Fruit fly (Drosophila melanogaster) whole organism, embryonic: Measurements from ENCODE around the gene Pex16.

Experiments used
- Adf1 ChIP-seq: fragments of 200-800 bp; sonication (Bioruptor generic); IDR thresholded peaks from 2 replicates; pipeline ENCODE4 v1.3.6; 2022; ENCODE audit warnings: missing biosample characterization, missing genetic modification characterization
- Awh ChIP-seq: fragments of 200-800 bp; sonication (Bioruptor generic); IDR thresholded peaks from 2 replicates; pipeline ENCODE4, ENCODE4 v1.3.6; 2022; ENCODE audit warnings: missing biosample characterization, missing genetic modification characterization
- B-H1 ChIP-seq: fragments of 200-800 bp; sonication (Bioruptor generic); IDR thresholded peaks from 3 replicates; pipeline ENCODE4 v1.3.6; 2022; ENCODE audit warnings: missing biosample characterization, missing genetic modification characterization
- Blimp-1 ChIP-seq: fragments of 200-800 bp; sonication (Bioruptor generic); optimal IDR thresholded peaks from 3 replicates; lab custom pipeline; 2018; ENCODE audit warnings: missing biosample characterization, missing genetic modification characterization, mild to moderate bottlenecking, moderate library complexity, missing genetic modification reagents
- Bteb2 ChIP-seq: fragments of 200-800 bp; sonication (Bioruptor generic); optimal IDR thresholded peaks from 2 replicates; lab custom pipeline; 2016; ENCODE audit warnings: missing biosample characterization, missing genetic modification characterization
- CG15011 ChIP-seq: fragments of 200-800 bp; sonication (Bioruptor generic); optimal IDR thresholded peaks from 3 replicates; lab custom pipeline; 2018; ENCODE audit warnings: missing biosample characterization, mild to moderate bottlenecking, missing genetic modification characterization
- CG15073 ChIP-seq: fragments of 200-800 bp; sonication (Bioruptor generic); optimal IDR thresholded peaks from 2 replicates; lab custom pipeline; 2016; ENCODE audit warnings: missing biosample characterization, missing genetic modification characterization
- CG16813 ChIP-seq: fragments of 200-800 bp; sonication (Bioruptor generic); IDR thresholded peaks from 3 replicates; pipeline ENCODE4 v1.3.6; 2022; ENCODE audit warnings: missing biosample characterization, missing genetic modification characterization; ENCODE audit not compliant: partially characterized antibody
- CG16863 ChIP-seq: fragments of 200-800 bp; sonication (Bioruptor generic); optimal IDR thresholded peaks from 3 replicates; lab custom pipeline; 2016; ENCODE audit warnings: missing biosample characterization, missing genetic modification characterization
- CG18011 ChIP-seq: fragments of 200-800 bp; sonication (Bioruptor generic); optimal IDR thresholded peaks from 2 replicates; lab custom pipeline; 2017; ENCODE audit warnings: missing biosample characterization, missing genetic modification characterization, mild to moderate bottlenecking, moderate library complexity, missing genotype
- CG18476 ChIP-seq: fragments of 200-800 bp; sonication (Bioruptor generic); optimal IDR thresholded peaks from 2 replicates; lab custom pipeline; 2016; ENCODE audit warnings: missing biosample characterization, mild to moderate bottlenecking, missing genetic modification characterization
- CG18599 ChIP-seq: fragments of 200-800 bp; sonication (Bioruptor generic); optimal IDR thresholded peaks from 3 replicates; lab custom pipeline; 2017; ENCODE audit warnings: missing biosample characterization, missing genetic modification characterization, mild to moderate bottlenecking, moderate library complexity, missing genetic modification reagents
- CG31441 ChIP-seq: fragments of 200-800 bp; sonication (Bioruptor generic); IDR thresholded peaks from 2 replicates; pipeline ENCODE4 v1.3.6; 2022; ENCODE audit warnings: missing biosample characterization, missing genetic modification characterization
- CG33213 ChIP-seq: fragments of 200-800 bp; sonication (Bioruptor generic); optimal IDR thresholded peaks from 3 replicates; lab custom pipeline; 2016; ENCODE audit warnings: missing biosample characterization, missing genetic modification characterization
- CG34376 ChIP-seq: fragments of 200-800 bp; sonication (Bioruptor generic); optimal IDR thresholded peaks from 2 replicates; lab custom pipeline; 2018; ENCODE audit warnings: missing biosample characterization, mild to moderate bottlenecking, missing genetic modification characterization
- CG3838 ChIP-seq: fragments of 200-800 bp; sonication (Bioruptor generic); optimal IDR thresholded peaks from 3 replicates; lab custom pipeline; 2016; ENCODE audit warnings: missing biosample characterization, missing genetic modification characterization
- CG3995 ChIP-seq: fragments of 200-800 bp; sonication (Bioruptor generic); optimal IDR thresholded peaks from 3 replicates; lab custom pipeline; 2016; ENCODE audit warnings: missing biosample characterization, missing genetic modification characterization
- CG4360 ChIP-seq: fragments of 200-800 bp; sonication (Bioruptor generic); IDR thresholded peaks from 2 replicates; pipeline ENCODE4 v1.3.6; 2022; ENCODE audit warnings: missing biosample characterization, missing genetic modification characterization
- CG7556 ChIP-seq: fragments of 200-800 bp; sonication (Bioruptor generic); optimal IDR thresholded peaks from 2 replicates; lab custom pipeline; 2017; ENCODE audit warnings: missing biosample characterization, mild to moderate bottlenecking, missing genetic modification characterization
- CG7963 ChIP-seq: fragments of 200-800 bp; sonication (Bioruptor generic); IDR thresholded peaks from 3 replicates; pipeline ENCODE4 v1.3.6; 2022; ENCODE audit warnings: missing biosample characterization, missing genetic modification characterization; ENCODE audit not compliant: partially characterized antibody
- CG8924 ChIP-seq: fragments of 200-800 bp; optimal IDR thresholded peaks from 3 replicates; lab custom pipeline; 2019; ENCODE audit warnings: missing biosample characterization, mild to moderate bottlenecking, missing genetic modification characterization, moderate library complexity
- CHES-1-like ChIP-seq: fragments of 200-800 bp; sonication (Bioruptor generic); optimal IDR thresholded peaks from 2 replicates; lab custom pipeline; 2016; ENCODE audit warnings: missing biosample characterization, missing genetic modification characterization
- CoRest ChIP-seq: fragments of 200-800 bp; sonication (Bioruptor generic); optimal IDR thresholded peaks from 3 replicates; lab custom pipeline; 2018; ENCODE audit warnings: missing biosample characterization, mild to moderate bottlenecking, missing genetic modification characterization, moderate library complexity
- D19A ChIP-seq: fragments of 200-800 bp; optimal IDR thresholded peaks from 3 replicates; lab custom pipeline; 2019; ENCODE audit warnings: missing biosample characterization, mild to moderate bottlenecking, missing genetic modification characterization, moderate library complexity
- Doc3 ChIP-seq: fragments of 200-800 bp; sonication (Bioruptor generic); IDR thresholded peaks from 3 replicates; pipeline ENCODE4 v1.3.6; 2022; ENCODE audit warnings: missing biosample characterization, missing genetic modification characterization; ENCODE audit not compliant: partially characterized antibody
- Eip74EF ChIP-seq, 2 experiments: fragments of 200-800 bp in 1 of 2; fragments of >200 bp in 1 of 2; sonication (Bioruptor generic) in 1 of 2; optimal IDR thresholded peaks; 2 replicates each; lab custom pipeline; 2017 to 2019; ENCODE audit warnings: missing biosample characterization in 2 of 2, missing genetic modification characterization in 2 of 2, mild to moderate bottlenecking in 1 of 2, moderate library complexity in 1 of 2
- HHEX ChIP-seq: fragments of 200-800 bp; sonication (Bioruptor generic); optimal IDR thresholded peaks from 3 replicates; lab custom pipeline; 2017; ENCODE audit warnings: missing biosample characterization, mild to moderate bottlenecking, missing genetic modification characterization, missing genetic modification reagents
- HLH4C ChIP-seq: fragments of 200-800 bp; sonication (Bioruptor generic); IDR thresholded peaks from 3 replicates; pipeline ENCODE4 v1.3.6; 2022; ENCODE audit warnings: missing biosample characterization, missing genetic modification characterization; ENCODE audit not compliant: partially characterized antibody
- Hand ChIP-seq: fragments of 200-800 bp; sonication (Bioruptor generic); optimal IDR thresholded peaks from 2 replicates; lab custom pipeline; 2017; ENCODE audit warnings: mild to moderate bottlenecking, missing biosample characterization, missing genetic modification reagents, missing genetic modification characterization
- Hsf ChIP-seq: fragments of 200-800 bp; sonication (Bioruptor generic); optimal IDR thresholded peaks from 3 replicates; lab custom pipeline; 2016; ENCODE audit warnings: missing biosample characterization, missing genetic modification characterization
- Lhr ChIP-seq: fragments of 200-800 bp; sonication (Bioruptor generic); optimal IDR thresholded peaks from 3 replicates; lab custom pipeline; 2017; ENCODE audit warnings: mild to moderate bottlenecking, missing biosample characterization, missing genetic modification reagents, missing genetic modification characterization
- Neu2 ChIP-seq: fragments of 200-800 bp; sonication (Bioruptor generic); optimal IDR thresholded peaks from 3 replicates; lab custom pipeline; 2016; ENCODE audit warnings: missing biosample characterization, missing genetic modification characterization, borderline replicate concordance
- Spps ChIP-seq: fragments of 200-800 bp; sonication (Bioruptor generic); optimal IDR thresholded peaks from 2 replicates; lab custom pipeline; 2018; ENCODE audit warnings: missing biosample characterization, mild to moderate bottlenecking, missing genetic modification characterization
- TFAM ChIP-seq: fragments of 200-800 bp; sonication (Bioruptor generic); optimal IDR thresholded peaks from 2 replicates; lab custom pipeline; 2017; ENCODE audit warnings: missing biosample characterization, missing genetic modification characterization, inconsistent platforms
- Trl ChIP-seq, 3 experiments: fragments of >200 bp in 2 of 3; fragments of 200-800 bp in 1 of 3; sonication (Bioruptor generic) in 1 of 3; optimal IDR thresholded peaks; 2 replicates in 1 of 3; 3 replicates in 2 of 3; lab custom pipeline; 2016 to 2017; ENCODE audit warnings: missing biosample characterization in 1 of 3, missing genetic modification characterization in 1 of 3
- ab ChIP-seq: fragments of 200-800 bp; sonication (Bioruptor generic); optimal IDR thresholded peaks from 2 replicates; lab custom pipeline; 2016; ENCODE audit warnings: missing biosample characterization, missing genetic modification characterization
- ase ChIP-seq: fragments of 200-800 bp; sonication (Bioruptor generic); IDR thresholded peaks from 3 replicates; pipeline ENCODE4 v1.3.6; 2022; ENCODE audit warnings: missing biosample characterization, missing genetic modification characterization
- br ChIP-seq: fragments of >200 bp; optimal IDR thresholded peaks from 2 replicates; lab custom pipeline; 2017
- da ChIP-seq: fragments of 200-800 bp; sonication (Bioruptor generic); optimal IDR thresholded peaks from 2 replicates; lab custom pipeline; 2016; ENCODE audit warnings: missing biosample characterization, missing genetic modification characterization
- dan ChIP-seq: fragments of 200-800 bp; sonication (Bioruptor generic); IDR thresholded peaks from 2 replicates; pipeline ENCODE4 v1.3.6; 2022; ENCODE audit warnings: missing biosample characterization, missing genetic modification characterization
- dmrt99B ChIP-seq: fragments of 200-800 bp; sonication (Bioruptor generic); optimal IDR thresholded peaks from 2 replicates; lab custom pipeline; 2018; ENCODE audit warnings: missing biosample characterization, mild to moderate bottlenecking, missing genetic modification characterization, moderate library complexity
- fd64A ChIP-seq: fragments of 200-800 bp; sonication (Bioruptor generic); optimal IDR thresholded peaks from 3 replicates; lab custom pipeline; 2018; ENCODE audit warnings: missing biosample characterization, mild to moderate bottlenecking, missing genetic modification characterization
- gro ChIP-seq: fragments of 200-800 bp; sonication (Bioruptor generic); optimal IDR thresholded peaks from 2 replicates; lab custom pipeline; 2016; ENCODE audit warnings: missing biosample characterization, missing genetic modification characterization
- mirr ChIP-seq: fragments of 200-800 bp; sonication (Bioruptor generic); optimal IDR thresholded peaks from 3 replicates; lab custom pipeline; 2018; ENCODE audit warnings: missing biosample characterization, mild to moderate bottlenecking, missing genetic modification characterization
- pros ChIP-seq: fragments of 200-800 bp; sonication (Bioruptor generic); optimal IDR thresholded peaks from 3 replicates; lab custom pipeline; 2019; ENCODE audit warnings: missing biosample characterization, mild to moderate bottlenecking, missing genetic modification characterization, moderate library complexity
- salm ChIP-seq: fragments of 200-800 bp; sonication (Bioruptor generic); optimal IDR thresholded peaks from 2 replicates; lab custom pipeline; 2018; ENCODE audit warnings: missing biosample characterization, mild to moderate bottlenecking, missing genetic modification characterization
- tll ChIP-seq, 2 experiments: fragments of 200-800 bp in 1 of 2; fragments of >200 bp in 1 of 2; sonication (Bioruptor generic) in 1 of 2; optimal IDR thresholded peaks; 2 replicates each; lab custom pipeline; 2017 to 2019; ENCODE audit warnings: missing biosample characterization in 2 of 2, missing genetic modification characterization in 2 of 2, mild to moderate bottlenecking in 1 of 2, moderate library complexity in 1 of 2
- zfh1 ChIP-seq: fragments of 200-800 bp; sonication (Bioruptor generic); IDR thresholded peaks from 3 replicates; pipeline ENCODE4 v1.3.6; 2022; ENCODE audit warnings: missing biosample characterization, missing genetic modification characterization

Pex16 gene

DNA sequence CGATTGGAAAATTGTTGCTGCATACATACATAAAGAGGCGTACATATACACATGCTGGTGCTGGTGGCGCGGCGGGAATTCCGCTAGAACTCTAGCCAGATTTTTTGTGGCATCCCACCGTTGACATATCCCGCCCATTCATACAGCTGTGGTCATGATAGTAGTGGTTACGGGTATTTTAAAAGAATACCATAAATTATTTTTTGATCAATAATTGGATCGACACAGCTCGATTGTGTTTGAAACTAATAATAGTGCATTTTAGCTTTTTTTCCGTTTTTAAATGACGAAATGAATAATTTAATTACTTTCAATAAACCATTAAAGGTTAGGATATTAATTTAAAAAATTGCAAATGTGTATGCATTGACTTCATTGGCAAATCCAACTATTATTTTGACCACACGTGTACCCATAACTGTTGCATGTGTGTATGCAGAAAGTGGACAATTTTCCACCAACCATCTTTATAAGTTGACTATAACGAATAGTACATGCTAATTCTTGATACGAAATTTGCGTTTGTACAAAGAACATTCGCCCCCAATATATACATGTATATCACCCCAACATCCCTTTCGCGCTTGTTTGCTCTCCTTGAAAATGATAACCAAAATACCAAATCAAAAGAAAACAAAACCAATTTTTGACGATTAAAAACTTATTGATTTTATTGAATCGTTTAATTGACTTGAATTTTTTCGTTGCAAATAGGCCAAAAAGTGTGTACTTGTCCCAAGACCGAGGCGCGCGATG is 6.0 kb downstream of the Pex16 start (continued):
- TF ChIP-seq Spps (tag; lab: Kevin White, UChicago): peak; percentile 56
- no peak for TF ChIP-seq Doc3 (GFP tag; lab: Robert Waterston, UW)
- TF ChIP-seq CG7963: no peak
- peak; percentile 45 for TF ChIP-seq mirr (GFP tag; lab: Kevin White, UChicago)
- TF ChIP-seq CG34376 (GFP tag; lab: Kevin White, UChicago): peak; percentile 43
- TF ChIP-seq ab (GFP tag; lab: Kevin White, UChicago): no peak
- peak; percentile 73 for TF ChIP-seq CHES-1-like (GFP tag; lab: Kevin White, UChicago)
- TF ChIP-seq Adf1 (GFP tag; lab: Robert Waterston, UW): 0 out of 2 replicates have a peak, but pooled peaks have one; percentile 21
- TF ChIP-seq CG31441: peak; percentile 81
- peak; percentile 80 for TF ChIP-seq Blimp-1 (GFP tag; lab: Kevin White, UChicago)
- TF ChIP-seq gro (GFP tag; lab: Kevin White, UChicago): peak; percentile 69
- no peak for TF ChIP-seq CG16813 (GFP tag; lab: Robert Waterston, UW)
- TF ChIP-seq br (lab: Kevin White, UChicago): no peak
- peak; percentile 82 for TF ChIP-seq CG7556 (GFP tag; lab: Kevin White, UChicago)
- no peak for TF ChIP-seq Neu2 (GFP tag; lab: Kevin White, UChicago)
- TF ChIP-seq Hand (GFP tag; lab: Kevin White, UChicago): peak; percentile 9
- peak; percentile 46 for TF ChIP-seq fd64A (GFP tag; lab: Kevin White, UChicago)
- TF ChIP-seq Trl (optimal IDR thresholded peaks at IDR 0.05; lab: Kevin White, UChicago): no peak
- peak; percentile 66 for TF ChIP-seq Trl (GFP tag; optimal IDR thresholded peaks at IDR 0.05; lab: Kevin White, UChicago)
- peak; percentile 73 for TF ChIP-seq D19A (tag; lab: Kevin White, UChicago)
- no peak for TF ChIP-seq HLH4C (GFP tag; lab: Robert Waterston, UW)
- peak; percentile 90 for TF ChIP-seq Awh (GFP tag; lab: Robert Waterston, UW)
- TF ChIP-seq CG8924: peak; percentile 74
- peak in 1 of 2 experiments; percentile 75 for TF ChIP-seq Eip74EF (GFP tag; optimal IDR thresholded peaks at IDR 0.05; lab: Kevin White, UChicago)
- TF ChIP-seq tll (GFP tag; optimal IDR thresholded peaks at IDR 0.05; lab: Kevin White, UChicago): no peak
- peak; percentile 84 for TF ChIP-seq dmrt99B (tag; lab: Kevin White, UChicago)
- TF ChIP-seq Hsf (GFP tag; lab: Kevin White, UChicago): peak; percentile 81
- peak; percentile 58 for TF ChIP-seq CG16863
- TF ChIP-seq Bteb2 (GFP tag; lab: Kevin White, UChicago): peak; percentile 50
- peak; percentile 67 for TF ChIP-seq salm
- TF ChIP-seq CG4360 (GFP tag; lab: Robert Waterston, UW): peak; percentile 51; the same call in 1 of the 2 replicates
- peak; percentile 78 for TF ChIP-seq CG18476 (GFP tag; lab: Kevin White, UChicago)
- TF ChIP-seq CG15011: peak; percentile 37
- TF ChIP-seq CG18599 (GFP tag; lab: Kevin White, UChicago): peak; percentile 81
- peak; percentile 63 for TF ChIP-seq CG33213 (GFP tag; lab: Kevin White, UChicago)
- peak; percentile 81; the same call in 2 of the 3 replicates for TF ChIP-seq ase (GFP tag; lab: Robert Waterston, UW)
- TF ChIP-seq CG15073 (GFP tag; lab: Kevin White, UChicago): no peak
- TF ChIP-seq HHEX (GFP tag; lab: Kevin White, UChicago): peak; percentile 81
- TF ChIP-seq B-H1 (GFP tag; lab: Robert Waterston, UW): peak; percentile 71
- TF ChIP-seq Lhr (GFP tag; lab: Kevin White, UChicago): peak; percentile 47
- no peak for TF ChIP-seq CG3838 (GFP tag; lab: Kevin White, UChicago)
- TF ChIP-seq pros: no peak
- TF ChIP-seq CG3995 (GFP tag; lab: Kevin White, UChicago): no peak
- no peak for TF ChIP-seq CG18011 (GFP tag; lab: Kevin White, UChicago)
- TF ChIP-seq da (GFP tag; lab: Kevin White, UChicago): no peak
- no peak for TF ChIP-seq TFAM (GFP tag; lab: Kevin White, UChicago)
- TF ChIP-seq dan (GFP tag; lab: Robert Waterston, UW): no peak
- peak; percentile 79 for TF ChIP-seq zfh1
- TF ChIP-seq CoRest (tag; lab: Kevin White, UChicago): peak; percentile 55
